Fruit fly (Drosophila melanogaster): Measurements from ENCODE around the gene CG14834.

Gene CG14834

dm6 chr3L:7364717-7365278 lies 17.9 kb upstream of the CG14834 start (continued):
- TF ChIP-seq CG33557 (GFP tag; optimal IDR thresholded peaks at IDR 0.05) (peak; percentile 24), CG7987 (GFP tag; optimal IDR thresholded peaks at IDR 0.05) (no peak), Mad (GFP tag; optimal IDR thresholded peaks at IDR 0.05) (no peak), CG6813 (GFP tag; optimal IDR thresholded peaks at IDR 0.05) (no peak), sqz (GFP tag; optimal IDR thresholded peaks at IDR 0.05) (peak; percentile 4), CG1602 (GFP tag; optimal IDR thresholded peaks at IDR 0.05) (no peak), Gug (GFP tag; IDR thresholded peaks at IDR 0.05) (no peak), seq (GFP tag; IDR thresholded peaks at IDR 0.05) (no peak), Side (GFP tag; optimal IDR thresholded peaks at IDR 0.05) (no peak), CG14710 (tag; optimal IDR thresholded peaks at IDR 0.05) (no peak), ara (GFP tag; IDR thresholded peaks at IDR 0.05) (no peak), CG4360 (GFP tag; IDR thresholded peaks at IDR 0.05) (peak; percentile 97), Med (GFP tag) (no peak), gfzf (GFP tag; optimal IDR thresholded peaks at IDR 0.05) (no peak), CG8281 (tag; optimal IDR thresholded peaks at IDR 0.05) (no peak), sens-2 (GFP tag; IDR thresholded peaks at IDR 0.05) (no peak), CG5953 (GFP tag; IDR thresholded peaks at IDR 0.05) (no peak)

- TF ChIP-seq insv (GFP tag; optimal IDR thresholded peaks at IDR 0.05) = peak in 1 of 2 experiments; percentile 75
- TF ChIP-seq HLH4C (GFP tag; IDR thresholded peaks at IDR 0.05; ENCODE audit: partially characterized antibody) = no peak
- TF ChIP-seq CG4707 (GFP tag; optimal IDR thresholded peaks at IDR 0.05) = no peak
- no peak for TF ChIP-seq CG18764 (GFP tag; optimal IDR thresholded peaks at IDR 0.05)
- TF ChIP-seq CkIIα-i1 (GFP tag; IDR thresholded peaks at IDR 0.05) = no peak
- no peak for TF ChIP-seq gcm2 (GFP tag; optimal IDR thresholded peaks at IDR 0.05)
- TF ChIP-seq ara (GFP tag; IDR thresholded peaks at IDR 0.05) = peak; percentile 46
- no peak for TF ChIP-seq CG6854 (GFP tag; optimal IDR thresholded peaks at IDR 0.05)
- no peak for TF ChIP-seq prd (optimal IDR thresholded peaks at IDR 0.05)
- peak; percentile 32; the same call in 1 of the 3 replicates for TF ChIP-seq prd (GFP tag; IDR thresholded peaks at IDR 0.05)
- TF ChIP-seq CG13123 (GFP tag; optimal IDR thresholded peaks at IDR 0.05) = no peak
- no peak for TF ChIP-seq CG32532 (GFP tag; IDR thresholded peaks at IDR 0.05)
- no peak for TF ChIP-seq CG6654 (GFP tag; optimal IDR thresholded peaks at IDR 0.05)
- TF ChIP-seq ranshi (GFP tag; IDR thresholded peaks at IDR 0.05) = no peak; the same call in 1 of the 2 replicates
- no peak for TF ChIP-seq psq (GFP tag; optimal IDR thresholded peaks at IDR 0.05)
- TF ChIP-seq CG6254 (GFP tag; optimal IDR thresholded peaks at IDR 0.05) = no peak
- TF ChIP-seq CG2875 (GFP tag; optimal IDR thresholded peaks at IDR 0.05) = no peak
- TF ChIP-seq ac (GFP tag; optimal IDR thresholded peaks at IDR 0.05) = peak; percentile 56
- no peak for TF ChIP-seq CG12219 (GFP tag; optimal IDR thresholded peaks at IDR 0.05)
- TF ChIP-seq lab (GFP tag; optimal IDR thresholded peaks at IDR 0.05) = peak; percentile 77
- no peak for TF ChIP-seq Scr (GFP tag; IDR thresholded peaks at IDR 0.05; ENCODE audit: partially characterized antibody)
- no peak for TF ChIP-seq CG32772 (GFP tag; IDR thresholded peaks at IDR 0.05)
- TF ChIP-seq az2 (GFP tag; optimal IDR thresholded peaks at IDR 0.05) = no peak
- TF ChIP-seq CG18619 (GFP tag; optimal IDR thresholded peaks at IDR 0.05) = no peak
- TF ChIP-seq CG34376 (GFP tag; optimal IDR thresholded peaks at IDR 0.05) = peak; percentile 69
- TF ChIP-seq fd64A (GFP tag; optimal IDR thresholded peaks at IDR 0.05) = no peak
- TF ChIP-seq eyg (GFP tag; optimal IDR thresholded peaks at IDR 0.05) = no peak
- TF ChIP-seq sqz (GFP tag; optimal IDR thresholded peaks at IDR 0.05) = peak; percentile 67
- no peak for TF ChIP-seq CG11085 (GFP tag; IDR thresholded peaks at IDR 0.05)
- no peak for TF ChIP-seq CG7928 (GFP tag; optimal IDR thresholded peaks at IDR 0.05)
- peak; percentile 29 for TF ChIP-seq Nf-YB (GFP tag; optimal IDR thresholded peaks at IDR 0.05)
- TF ChIP-seq CG15696 (tag; optimal IDR thresholded peaks at IDR 0.05) = no peak
- no peak for TF ChIP-seq E2f1 (GFP tag; IDR thresholded peaks at IDR 0.05)
- no peak for TF ChIP-seq luna (GFP tag; optimal IDR thresholded peaks at IDR 0.05)
- TF ChIP-seq CG10543 (GFP tag; optimal IDR thresholded peaks at IDR 0.05) = no peak
Observed at dm6 chr3L:7361095-7361522, 14.2 kb upstream of the CG14834 start.
